Worm (Caenorhabditis elegans): ENCODE measurements around the gene sms-1.
A peak's percentile ranks its signal among the peaks of the same experiment; 100 is the strongest.

sms-1 gene

DNA sequence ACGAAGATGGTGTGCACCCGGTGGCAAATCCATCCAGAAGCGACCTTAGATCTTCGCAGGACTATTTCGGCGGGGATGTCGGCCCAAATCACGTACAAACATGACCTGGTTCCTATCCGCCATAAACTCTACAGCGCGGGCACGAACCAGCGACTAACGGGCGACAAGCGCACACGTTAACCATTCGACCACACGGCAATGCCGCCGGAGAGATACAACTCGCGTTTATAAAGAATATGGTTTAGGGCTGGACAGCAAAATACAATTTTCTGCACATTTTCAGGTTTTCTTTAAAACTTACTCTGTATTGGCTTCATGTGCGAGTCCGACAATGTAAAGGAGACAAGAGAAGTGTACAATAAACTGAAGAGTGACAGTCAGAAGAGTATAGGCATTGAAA lies 23.9 kb downstream of the sms-1 start (continued):
- TF ChIP-seq ceh-40 (GFP tag; IDR thresholded peaks at IDR 0.05) (peak; percentile 90), F37B4.10 (GFP tag; IDR thresholded peaks at IDR 0.05) (peak; percentile 95), B0035.1 (tag; optimal IDR thresholded peaks at IDR 0.05) (peak; percentile 74), C06A6.2 (GFP tag; conservative IDR thresholded peaks at IDR 0.05) (peak; percentile 46; the same call in 1 of the 2 replicates), F55B11.4 (tag; optimal IDR thresholded peaks at IDR 0.05; ENCODE audit: borderline replicate concordance, insufficient read depth) (peak; percentile 40), mxl-1 (tag; optimal IDR thresholded peaks at IDR 0.05) (peak; percentile 94), akir-1 (GFP tag; optimal IDR thresholded peaks at IDR 0.05) (peak; percentile 72), F49E8.2 (tag; optimal IDR thresholded peaks at IDR 0.05; ENCODE audit: insufficient read depth) (peak; percentile 86), ets-4 (GFP tag; optimal IDR thresholded peaks at IDR 0.05) (peak; percentile 93), zfh-2 (GFP tag; conservative IDR thresholded peaks at IDR 0.05) (peak; percentile 90), snpc-3.4 (tag; optimal IDR thresholded peaks at IDR 0.05) (peak; percentile 84), die-1 (tag; optimal IDR thresholded peaks at IDR 0.05) (peak; percentile 97), gei-17 (GFP tag; optimal IDR thresholded peaks at IDR 0.05) (peak; percentile 51), ceh-27 (GFP tag; optimal IDR thresholded peaks at IDR 0.05) (peak; percentile 90), ztf-3 (GFP tag; optimal IDR thresholded peaks at IDR 0.05) (peak; percentile 64), ztf-6 (GFP tag; IDR thresholded peaks at IDR 0.05) (peak; percentile 73; the same call in 1 of the 2 replicates), mcd-1 (GFP tag; IDR thresholded peaks at IDR 0.05) (peak; percentile 70), ceh-58 (GFP tag; IDR thresholded peaks at IDR 0.05) (peak; percentile 92; the same call in 1 of the 2 replicates), T07F8.4 (tag; optimal IDR thresholded peaks at IDR 0.05) (peak; percentile 93), hrde-1 (tag; optimal IDR thresholded peaks at IDR 0.05; ENCODE audit: borderline replicate concordance) (peak; percentile 92), pbrm-1 (GFP tag; IDR thresholded peaks at IDR 0.05) (peak; percentile 75; the same call in 1 of the 2 replicates), ztf-22 (GFP tag; optimal IDR thresholded peaks at IDR 0.05) (no peak), Y95B8A.8 (GFP tag; IDR thresholded peaks at IDR 0.05) (peak; percentile 70; the same call in 1 of the 2 replicates), B0019.2 (GFP tag; conservative IDR thresholded peaks at IDR 0.05) (peak; percentile 70), F10E7.11 (tag; optimal IDR thresholded peaks at IDR 0.05) (peak; percentile 75), D2030.7 (GFP tag; IDR thresholded peaks at IDR 0.05) (peak; percentile 85), F39B2.1 (GFP tag; IDR thresholded peaks at IDR 0.05) (peak; percentile 40; the same call in 1 of the 2 replicates), athp-1 (tag; optimal IDR thresholded peaks at IDR 0.05) (peak; percentile 95), madf-10 (tag; optimal IDR thresholded peaks at IDR 0.05) (peak; percentile 79), egrh-3 (GFP tag; IDR thresholded peaks at IDR 0.05) (peak; percentile 50), unc-62 (GFP tag; optimal IDR thresholded peaks at IDR 0.05) (no peak), ztf-26 (tag; optimal IDR thresholded peaks at IDR 0.05) (peak; percentile 72), hmg-20 (GFP tag; IDR thresholded peaks at IDR 0.05) (0 out of 2 replicates have a peak, but pooled peaks have one; percentile 11), mel-28 (tag; optimal IDR thresholded peaks at IDR 0.05; ENCODE audit: borderline replicate concordance) (peak; percentile 50), ceh-91 (GFP tag; IDR thresholded peaks at IDR 0.05) (peak; percentile 59; the same call in 1 of the 2 replicates), K12H6.12 (tag; optimal IDR thresholded peaks at IDR 0.05) (peak; percentile 48), let-526 (GFP tag; IDR thresholded peaks at IDR 0.05) (peak; percentile 29; the same call in 1 of the 2 replicates), lin-40 (tag; optimal IDR thresholded peaks at IDR 0.05) (peak; percentile 56), lir-1 (GFP tag; conservative IDR thresholded peaks at IDR 0.05) (no peak), sea-2 (GFP tag; IDR thresholded peaks at IDR 0.05) (peak; percentile 76; the same call in 1 of the 2 replicates), Y53G8AR.9 (GFP tag; conservative IDR thresholded peaks at IDR 0.05) (peak; percentile 86), nhr-120 (GFP tag; IDR thresholded peaks at IDR 0.05) (peak; percentile 95), sptf-2 (GFP tag; optimal IDR thresholded peaks at IDR 0.05) (peak; percentile 97), chd-7 (tag; optimal IDR thresholded peaks at IDR 0.05) (peak; percentile 89), tbp1 (GFP tag; optimal IDR thresholded peaks at IDR 0.05) (peak; percentile 97), B0336.3 (GFP tag; IDR thresholded peaks at IDR 0.05) (peak; percentile 87), lsl-1 (GFP tag; optimal IDR thresholded peaks at IDR 0.05) (peak; percentile 70), aptf-3 (GFP tag; IDR thresholded peaks at IDR 0.05) (0 out of 2 replicates have a peak, but pooled peaks have one; percentile 15)
